Worm (Caenorhabditis elegans) whole organism, L4 larva: ENCODE results near the gene F43C11.2.

ENCODE experiments used
- F44E2.7 ChIP-seq: fragments of 200-800 bp; sonication (Bioruptor generic); IDR thresholded peaks from 2 replicates; pipeline ENCODE4 v2.1.2; 2022; ENCODE audit warnings: missing genetic modification characterization, missing compliant biosample characterization
- F49E8.2 ChIP-seq: sonication (generic microtip); optimal IDR thresholded peaks from 2 replicates; lab custom pipeline; 2016; ENCODE audit warnings: missing compliant biosample characterization, mild to moderate bottlenecking, missing genetic modification characterization, borderline replicate concordance
- T20F7.1 ChIP-seq: fragments of 200-800 bp; sonication (Bioruptor generic); optimal IDR thresholded peaks from 2 replicates; lab custom pipeline; 2018; ENCODE audit warnings: mild to moderate bottlenecking, missing genetic modification characterization, missing compliant biosample characterization
- Y48G9A.11 ChIP-seq: fragments of 200-800 bp; sonication (Bioruptor generic); IDR thresholded peaks from 2 replicates; pipeline ENCODE4 v1.3.6; 2022; ENCODE audit warnings: missing genetic modification reagents, missing genetic modification characterization, missing compliant biosample characterization
- Y75B8A.6 ChIP-seq: fragments of 200-800 bp; sonication (Bioruptor generic); IDR thresholded peaks from 2 replicates; pipeline ENCODE4 v1.3.6; 2022; ENCODE audit warnings: missing genetic modification reagents, missing genetic modification characterization, missing compliant biosample characterization
- aha-1 ChIP-seq: fragments of 150-350 bp; peaks from one replicate; lab custom pipeline; 2014; ENCODE audit warnings: missing biosample characterization, missing genetic modification characterization
- aly-2 ChIP-seq: sonication (generic microtip); optimal IDR thresholded peaks from 2 replicates; lab custom pipeline; 2018; ENCODE audit warnings: missing biosample characterization, missing genetic modification characterization
- ama-1 ChIP-seq: fragments of 150-350 bp; optimal IDR thresholded peaks from 2 replicates; lab custom pipeline; 2014; ENCODE audit warnings: inconsistent platforms, mixed read lengths
- ceh-32 ChIP-seq: sonication (generic microtip); optimal IDR thresholded peaks from 2 replicates; lab custom pipeline; 2016; ENCODE audit warnings: mild to moderate bottlenecking, missing genetic modification characterization, missing compliant biosample characterization; ENCODE audit not compliant: poor library complexity
- ceh-62 ChIP-seq: sonication (generic microtip); optimal IDR thresholded peaks from 2 replicates; lab custom pipeline; 2017; ENCODE audit warnings: missing biosample characterization, missing genetic modification characterization
- daf-12 ChIP-seq: fragments of 150-350 bp; optimal IDR thresholded peaks from 2 replicates; lab custom pipeline; 2014; ENCODE audit warnings: missing biosample characterization, missing genetic modification reagents, missing genetic modification characterization
- daf-16 ChIP-seq, 3 experiments: sonication (generic microtip); optimal IDR thresholded peaks; 2 replicates each; lab custom pipeline; 2016 to 2017; ENCODE audit warnings: missing genetic modification characterization in 3 of 3, missing genetic modification reagents in 3 of 3, mild to moderate bottlenecking in 2 of 3, missing compliant biosample characterization in 2 of 3, missing biosample characterization in 1 of 3, moderate library complexity in 1 of 3
- daf-19 ChIP-seq: fragments of 200-800 bp; sonication (Bioruptor generic); conservative IDR thresholded peaks from 2 replicates; pipeline ENCODE4 v1.3.6; 2022; ENCODE audit warnings: missing genetic modification characterization, missing compliant biosample characterization
- dmd-6 ChIP-seq: fragments of 200-800 bp; sonication (Bioruptor generic); IDR thresholded peaks from 2 replicates; pipeline ENCODE4 v1.3.6; 2022; ENCODE audit warnings: missing genetic modification reagents, missing genetic modification characterization, missing compliant biosample characterization
- dmd-9 ChIP-seq: fragments of 200-800 bp; sonication (Bioruptor generic); IDR thresholded peaks from 2 replicates; pipeline ENCODE4 v1.3.6; 2022; ENCODE audit warnings: missing genetic modification reagents, missing genetic modification characterization, missing compliant biosample characterization
- dve-1 ChIP-seq: sonication (generic microtip); optimal IDR thresholded peaks from 2 replicates; lab custom pipeline; 2017; ENCODE audit warnings: antibody characterized with exemption, mild to moderate bottlenecking, missing genetic modification characterization, missing compliant biosample characterization; ENCODE audit not compliant: insufficient read depth
- egl-27 ChIP-seq: sonication (generic microtip); optimal IDR thresholded peaks from 3 replicates; lab custom pipeline; 2017; ENCODE audit warnings: missing biosample characterization, missing genetic modification reagents, missing genetic modification characterization
- egl-43 ChIP-seq: fragments of 200-800 bp; sonication (Bioruptor generic); IDR thresholded peaks from 2 replicates; pipeline ENCODE4 v1.3.6; 2022; ENCODE audit warnings: missing genetic modification reagents, missing genetic modification characterization, missing compliant biosample characterization
- fkh-10 ChIP-seq: fragments of 150-350 bp; optimal IDR thresholded peaks from 2 replicates; lab custom pipeline; 2014; ENCODE audit warnings: missing biosample characterization, missing genetic modification reagents, missing genetic modification characterization
- fos-1 ChIP-seq: fragments of 150-350 bp; optimal IDR thresholded peaks from 2 replicates; lab custom pipeline; 2014; ENCODE audit warnings: missing biosample characterization, missing genetic modification characterization
- hif-1 ChIP-seq, 2 experiments: sonication (generic microtip); optimal IDR thresholded peaks; 2 replicates each; lab custom pipeline; 2016 to 2017; ENCODE audit warnings: missing compliant biosample characterization in 2 of 2, missing genetic modification characterization in 2 of 2, missing genetic modification reagents in 2 of 2, missing genotype in 2 of 2, mild to moderate bottlenecking in 1 of 2
- hmg-1.1 ChIP-seq: fragments of 200-800 bp; sonication (Bioruptor generic); IDR thresholded peaks from 2 replicates; pipeline ENCODE4 v1.3.6; 2022; ENCODE audit warnings: missing genetic modification reagents, missing genetic modification characterization, missing compliant biosample characterization
- jun-1 ChIP-seq: fragments of 150-350 bp; optimal IDR thresholded peaks from 2 replicates; lab custom pipeline; 2014; ENCODE audit warnings: missing biosample characterization, missing genetic modification reagents, missing genetic modification characterization
- lin-1 ChIP-seq: fragments of 200-800 bp; sonication (Bioruptor generic); IDR thresholded peaks from 2 replicates; pipeline ENCODE4 v1.3.6; 2022; ENCODE audit warnings: missing genetic modification reagents, missing genetic modification characterization, missing compliant biosample characterization
- lin-13 ChIP-seq: fragments of 150-350 bp; optimal IDR thresholded peaks from 2 replicates; lab custom pipeline; 2014; ENCODE audit warnings: missing biosample characterization, missing genetic modification reagents, missing genetic modification characterization
- lin-15B ChIP-seq: fragments of 150-350 bp; sonication (generic microtip); optimal IDR thresholded peaks from 3 replicates; lab custom pipeline; 2014; ENCODE audit warnings: missing biosample characterization, missing genetic modification characterization
- lin-38 ChIP-seq: fragments of 200-800 bp; sonication (Bioruptor generic); IDR thresholded peaks from 2 replicates; pipeline ENCODE4 v1.3.6; 2022; ENCODE audit warnings: missing genetic modification reagents, missing genetic modification characterization, missing compliant biosample characterization
- lsy-2 ChIP-seq, 2 experiments: fragments of 150-350 bp in 1 of 2; sonication (generic microtip) in 1 of 2; optimal IDR thresholded peaks; 2 replicates each; lab custom pipeline; 2014 to 2017; ENCODE audit warnings: missing biosample characterization in 2 of 2, missing genetic modification characterization in 2 of 2
- madf-5 ChIP-seq, 2 experiments: fragments of 200-800 bp; sonication (Bioruptor generic); IDR thresholded peaks; 2 replicates each; pipeline ENCODE4 v1.3.6; 2022; ENCODE audit warnings: missing compliant biosample characterization in 2 of 2, missing genetic modification characterization in 2 of 2
- mdl-1 ChIP-seq, 2 experiments: fragments of 150-350 bp in 1 of 2; sonication (generic microtip) in 1 of 2; optimal IDR thresholded peaks; 2 replicates each; lab custom pipeline; 2014 to 2017; ENCODE audit warnings: missing biosample characterization in 2 of 2, missing genetic modification characterization in 2 of 2
- mdt-29 ChIP-seq: fragments of 200-800 bp; sonication (Bioruptor generic); IDR thresholded peaks from 2 replicates; pipeline ENCODE4 v1.3.6; 2022; ENCODE audit warnings: missing genetic modification reagents, missing genetic modification characterization, missing compliant biosample characterization
- mxl-2 ChIP-seq: fragments of 200-800 bp; sonication (Bioruptor generic); conservative IDR thresholded peaks from 2 replicates; pipeline ENCODE4 v1.3.6; 2022; ENCODE audit warnings: missing genetic modification reagents, missing genetic modification characterization, missing compliant biosample characterization
- nhr-10 ChIP-seq: fragments of 150-350 bp; optimal IDR thresholded peaks from 2 replicates; lab custom pipeline; 2014; ENCODE audit warnings: missing biosample characterization, missing genetic modification characterization
- nhr-111 ChIP-seq: fragments of 200-800 bp; sonication (Bioruptor generic); optimal IDR thresholded peaks from 2 replicates; lab custom pipeline; 2018; ENCODE audit warnings: mild to moderate bottlenecking, missing genetic modification characterization, missing compliant biosample characterization
- nhr-237 ChIP-seq: sonication (generic microtip); optimal IDR thresholded peaks from 2 replicates; lab custom pipeline; 2017; ENCODE audit warnings: missing biosample characterization, missing genetic modification characterization
- nhr-41 ChIP-seq: fragments of 200-800 bp; sonication (Bioruptor generic); IDR thresholded peaks from 2 replicates; pipeline ENCODE4 v1.3.6; 2022; ENCODE audit warnings: missing genetic modification reagents, missing genetic modification characterization, missing compliant biosample characterization
- nhr-77 ChIP-seq: fragments of 150-350 bp; optimal IDR thresholded peaks from 2 replicates; lab custom pipeline; 2014; ENCODE audit warnings: missing biosample characterization, missing genetic modification characterization
- pha-4 ChIP-seq, 2 experiments: fragments of 150-350 bp in 1 of 2; fragments of 200-800 bp in 1 of 2; sonication (Bioruptor generic) in 1 of 2; IDR thresholded peaks in 1 of 2; optimal IDR thresholded peaks in 1 of 2; 2 replicates each; pipeline versions ENCODE4 v1.3.6 to Lab custom; 2014 to 2022; ENCODE audit warnings: missing genetic modification characterization in 2 of 2, missing genetic modification reagents in 2 of 2, missing biosample characterization in 1 of 2, missing compliant biosample characterization in 1 of 2
- saeg-2 ChIP-seq: fragments of 200-800 bp; sonication (Bioruptor generic); IDR thresholded peaks from 2 replicates; pipeline ENCODE4 v1.3.6; 2022; ENCODE audit warnings: missing genetic modification reagents, missing genetic modification characterization, missing compliant biosample characterization
- set-16 ChIP-seq: fragments of 200-800 bp; sonication (Bioruptor generic); IDR thresholded peaks from 2 replicates; pipeline ENCODE4 v1.3.6; 2022; ENCODE audit warnings: missing genetic modification reagents, missing genetic modification characterization, missing compliant biosample characterization
- skn-1 ChIP-seq: fragments of 150-350 bp; optimal IDR thresholded peaks from 2 replicates; lab custom pipeline; 2014; ENCODE audit warnings: missing biosample characterization, missing genetic modification characterization
- spr-1 ChIP-seq: sonication (generic microtip); optimal IDR thresholded peaks from 2 replicates; lab custom pipeline; 2016; ENCODE audit warnings: mild to moderate bottlenecking, missing genetic modification characterization, missing compliant biosample characterization
- spr-3 ChIP-seq: fragments of 200-800 bp; sonication (Bioruptor generic); optimal IDR thresholded peaks from 2 replicates; lab custom pipeline; 2018; ENCODE audit warnings: mild to moderate bottlenecking, missing genetic modification characterization, missing compliant biosample characterization
- unc-130 ChIP-seq: sonication (generic microtip); optimal IDR thresholded peaks from 2 replicates; lab custom pipeline; 2016; ENCODE audit warnings: missing genetic modification reagents, missing genetic modification characterization, missing compliant biosample characterization
- unc-39 ChIP-seq: sonication (generic microtip); optimal IDR thresholded peaks from 2 replicates; lab custom pipeline; 2017; ENCODE audit warnings: missing biosample characterization, missing genetic modification characterization

F43C11.2 gene

DNA sequence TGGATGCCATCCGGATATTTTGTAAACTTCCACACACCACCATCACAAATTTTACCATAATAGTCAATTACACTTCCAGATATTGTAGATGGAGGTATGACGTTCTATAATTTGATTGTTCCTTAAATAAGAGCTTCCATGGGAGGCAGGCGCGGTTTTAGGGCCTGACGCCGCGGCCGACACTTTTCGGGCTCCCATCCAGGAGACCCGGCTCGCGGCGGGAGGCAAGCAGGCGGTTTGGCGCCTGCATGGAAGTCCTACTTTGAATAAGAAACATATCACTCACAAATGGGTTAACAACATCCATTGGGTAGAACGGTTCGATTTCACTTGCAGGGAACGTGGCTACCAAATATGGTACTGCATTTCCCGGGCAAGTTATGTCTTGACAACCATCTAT lies 25.1 kb downstream of the F43C11.2 start:
- TF ChIP-seq F49E8.2 (tag; lab: Kevin White, UChicago): no peak
- TF ChIP-seq set-16: peak; percentile 83

DNA sequence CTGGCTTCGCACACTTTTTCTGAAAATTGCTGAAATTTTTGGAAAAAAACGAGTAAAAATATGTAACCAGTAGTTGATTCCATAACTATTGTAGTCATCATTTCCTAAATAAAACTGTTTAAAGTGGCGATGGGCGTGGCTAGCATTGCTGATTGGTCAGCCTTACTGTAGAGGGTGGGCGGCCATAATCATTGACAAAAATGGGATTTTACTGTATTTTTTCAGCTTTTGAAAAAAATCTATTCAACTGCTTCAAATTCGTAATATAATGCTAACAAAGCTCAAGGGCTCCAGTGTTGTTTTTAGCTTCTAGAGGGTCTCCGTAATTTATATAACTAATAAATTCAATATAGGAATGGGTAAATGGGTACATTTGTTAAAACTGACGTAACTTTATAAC lies 25.6 kb downstream of the F43C11.2 start, which contains the start of gene F16G10.7:
TSS of gene F16G10.7 (minus strand) at position 101 of the 400 bp plus-strand sequence.
- TF ChIP-seq spr-1 (tag; lab: Kevin White, UChicago) (no peak), saeg-2 (no peak), nhr-77 (tag; lab: Kevin White, UChicago) (no peak), set-16 (no peak), nhr-237 (tag; lab: Kevin White, UChicago) (no peak), hmg-1.1 (GFP tag; lab: Robert Waterston, UW) (no peak), Y48G9A.11 (GFP tag; lab: Robert Waterston, UW) (no peak), skn-1 (tag; lab: Kevin White, UChicago) (no peak), ama-1 (lab: Kevin White, UChicago) (no peak), daf-19 (no peak), ceh-32 (tag; lab: Kevin White, UChicago) (no peak), F44E2.7 (GFP tag; lab: Robert Waterston, UW) (no peak), dmd-9 (GFP tag; lab: Robert Waterston, UW) (no peak), lin-1 (GFP tag; lab: Robert Waterston, UW) (no peak), lsy-2 (tag; optimal IDR thresholded peaks at IDR 0.05; lab: Kevin White, UChicago) (no peak)
- TF ChIP-seq, all 104 proteins: peak for 0

DNA sequence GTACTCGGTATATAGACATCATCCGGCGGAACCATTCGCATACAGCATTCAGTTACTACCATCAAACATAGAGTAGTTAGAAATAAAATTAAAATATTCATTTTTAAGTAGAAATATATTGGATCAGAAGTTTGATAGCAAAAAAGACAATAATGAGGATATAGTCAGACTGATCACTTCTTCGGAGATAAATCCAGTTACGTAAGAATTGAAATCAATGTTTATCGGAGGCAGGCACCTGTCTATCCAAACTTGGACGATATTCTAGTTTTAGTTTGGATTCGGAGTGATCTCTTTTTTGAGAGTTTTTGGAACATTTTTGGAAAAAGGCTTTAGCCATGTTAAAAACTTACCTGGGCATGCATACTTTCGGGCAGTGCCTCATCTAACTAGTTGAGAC lies 28.8 kb downstream of the F43C11.2 start, which contains the start of gene F16G10.8:
TSS of gene F16G10.8 (minus strand) at position 101 of the 400 bp plus-strand sequence.
- TF ChIP-seq spr-3 (no peak), aha-1 (tag; lab: Kevin White, UChicago) (no peak), daf-16 (GFP tag; optimal IDR thresholded peaks at IDR 0.05; lab: Kevin White, UChicago) (no peak), daf-16 (tag; optimal IDR thresholded peaks at IDR 0.05; lab: Kevin White, UChicago) (no peak), pha-4 (GFP tag; IDR thresholded peaks at IDR 0.05; lab: Robert Waterston, UW) (no peak), pha-4 (tag; optimal IDR thresholded peaks at IDR 0.05; lab: Kevin White, UChicago) (no peak), hmg-1.1 (GFP tag; lab: Robert Waterston, UW) (no peak), madf-5 (GFP tag; IDR thresholded peaks at IDR 0.05; lab: Robert Waterston, UW) (no peak), unc-39 (no peak), egl-27 (tag; lab: Kevin White, UChicago) (no peak), lsy-2 (tag; optimal IDR thresholded peaks at IDR 0.05; lab: Kevin White, UChicago) (no peak), unc-130 (GFP tag; lab: Kevin White, UChicago) (no peak), aly-2 (tag; lab: Kevin White, UChicago) (no peak), jun-1 (tag; lab: Kevin White, UChicago) (no peak), dmd-6 (GFP tag; lab: Robert Waterston, UW) (no peak), fkh-10 (GFP tag; lab: Kevin White, UChicago) (no peak), mxl-2 (GFP tag; lab: Robert Waterston, UW) (no peak), F49E8.2 (tag; lab: Kevin White, UChicago) (no peak), T20F7.1 (GFP tag; lab: Kevin White, UChicago) (no peak), mdt-29 (GFP tag; lab: Robert Waterston, UW) (no peak)

DNA sequence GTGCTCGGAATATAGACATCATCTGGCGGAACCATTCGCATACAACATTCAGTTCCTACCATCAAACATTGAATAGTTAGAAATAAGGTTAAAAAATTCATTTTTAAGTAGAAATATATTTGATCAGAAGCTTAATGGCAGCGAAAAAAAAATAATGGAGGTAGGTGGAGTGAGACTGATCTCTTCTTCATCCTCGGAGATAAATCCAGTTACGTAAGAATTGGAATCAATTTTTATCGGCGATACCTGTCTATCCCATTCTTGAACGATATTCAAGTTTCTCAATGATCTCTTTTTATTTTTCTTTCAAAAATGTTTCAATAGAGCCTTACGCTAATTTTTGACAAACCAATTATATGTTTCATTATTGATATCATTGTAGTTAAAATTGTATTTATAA lies 30.9 kb downstream of the F43C11.2 start, which contains the start of gene F16G10.9:
TSS of gene F16G10.9 (minus strand) at position 101 of the 400 bp plus-strand sequence.
- no peak for TF ChIP-seq egl-43 (GFP tag; lab: Robert Waterston, UW)
- TF ChIP-seq lin-15B (tag; lab: Kevin White, UChicago): no peak
- TF ChIP-seq mdl-1 (tag; optimal IDR thresholded peaks at IDR 0.05; lab: Kevin White, UChicago): no peak
- no peak for TF ChIP-seq dve-1 (tag; lab: Kevin White, UChicago)
- TF ChIP-seq ceh-62 (tag; lab: Kevin White, UChicago): no peak
- TF ChIP-seq aha-1 (tag; lab: Kevin White, UChicago): no peak
- no peak for TF ChIP-seq fos-1 (tag; lab: Kevin White, UChicago)
- TF ChIP-seq Y75B8A.6 (GFP tag; lab: Robert Waterston, UW): no peak
- TF ChIP-seq nhr-111 (GFP tag; lab: Kevin White, UChicago): no peak
- no peak for TF ChIP-seq lin-38
- no peak for TF ChIP-seq daf-12 (tag; lab: Kevin White, UChicago)
- no peak for TF ChIP-seq fkh-10 (GFP tag; lab: Kevin White, UChicago)
- no peak for TF ChIP-seq daf-16 (GFP tag; optimal IDR thresholded peaks at IDR 0.05; lab: Kevin White, UChicago)
- no peak for TF ChIP-seq daf-16 (tag; optimal IDR thresholded peaks at IDR 0.05; lab: Kevin White, UChicago)
- no peak for TF ChIP-seq hif-1 (tag; optimal IDR thresholded peaks at IDR 0.05; lab: Kevin White, UChicago)
- no peak for TF ChIP-seq lin-13 (GFP tag; lab: Kevin White, UChicago)
- TF ChIP-seq nhr-10 (tag; lab: Kevin White, UChicago): no peak
- no peak for TF ChIP-seq skn-1 (tag; lab: Kevin White, UChicago)
- no peak for TF ChIP-seq nhr-41 (GFP tag; lab: Robert Waterston, UW)
- TF ChIP-seq nhr-77 (tag; lab: Kevin White, UChicago): no peak
